Worm (Caenorhabditis elegans) whole organism, mixed stage, embryonic: ENCODE data around the gene rpb-8.

Experiments
- M03D4.4 ChIP-seq: sonication (generic microtip); optimal IDR thresholded peaks from 2 replicates; lab custom pipeline; 2017; ENCODE audit warnings: mild to moderate bottlenecking, missing genetic modification characterization, missing compliant biosample characterization
- ceh-83 ChIP-seq: fragments of 200-800 bp; sonication (Bioruptor generic); optimal IDR thresholded peaks from 2 replicates; lab custom pipeline; 2018; ENCODE audit warnings: mild to moderate bottlenecking, missing genetic modification characterization, missing compliant biosample characterization
- lin-13 ChIP-seq: fragments of 150-350 bp; optimal IDR thresholded peaks from 2 replicates; lab custom pipeline; 2014; ENCODE audit warnings: missing biosample characterization, missing genetic modification characterization
- lsy-2 ChIP-seq: fragments of 150-350 bp; optimal IDR thresholded peaks from 2 replicates; lab custom pipeline; 2014; ENCODE audit warnings: missing biosample characterization, missing genetic modification characterization
- nhr-237 ChIP-seq: fragments of 150-350 bp; optimal IDR thresholded peaks from 2 replicates; lab custom pipeline; 2014; ENCODE audit warnings: missing biosample characterization, missing genetic modification characterization
- pha-4 ChIP-seq: fragments of 150-350 bp; optimal IDR thresholded peaks from 2 replicates; lab custom pipeline; 2018; ENCODE audit warnings: missing biosample characterization, missing genetic modification reagents, missing genetic modification characterization
- sptf-1 ChIP-seq: sonication (generic microtip); optimal IDR thresholded peaks from 2 replicates; lab custom pipeline; 2017; ENCODE audit warnings: mild to moderate bottlenecking, missing genetic modification characterization, moderate library complexity, missing compliant biosample characterization
- ztf-11 ChIP-seq: fragments of 150-350 bp; optimal IDR thresholded peaks from 2 replicates; lab custom pipeline; 2014; ENCODE audit warnings: missing biosample characterization, missing genetic modification characterization

ce11 chrIII:4920221-4920620 lies 2.4 kb upstream of the rpb-8 start, which contains the start of gene ula-1:
- no peak for TF ChIP-seq lin-13 (tag; lab: Kevin White, UChicago)
- TF ChIP-seq ceh-83: no peak
- no peak for TF ChIP-seq sptf-1 (tag; lab: Kevin White, UChicago)
- no peak for TF ChIP-seq lsy-2 (tag; lab: Kevin White, UChicago)
- no peak for TF ChIP-seq M03D4.4 (tag; lab: Kevin White, UChicago)
- no peak for TF ChIP-seq ztf-11 (tag; lab: Kevin White, UChicago)
- no peak for TF ChIP-seq pha-4
- no peak for TF ChIP-seq nhr-237 (tag; lab: Kevin White, UChicago)
